Fruit fly (Drosophila melanogaster): Measurements from ENCODE around the gene Pura.
A peak's percentile ranks its signal among the peaks of the same experiment; 100 is the strongest.

Gene Pura

dm6 chr3L:7634743-7635469 lies 42.0 kb downstream of the Pura start:
- TF ChIP-seq lola (GFP tag; optimal IDR thresholded peaks at IDR 0.05) (no peak), Myc (optimal IDR thresholded peaks at IDR 0.05) (no peak), psq (GFP tag; optimal IDR thresholded peaks at IDR 0.05) (no peak), Dif (GFP tag; optimal IDR thresholded peaks at IDR 0.05; ENCODE audit: partially characterized antibody) (no peak), dl (GFP tag; optimal IDR thresholded peaks at IDR 0.05; ENCODE audit: insufficient read depth in 1 of 2, partially characterized antibody in 2 of 2) (no peak), Jra (GFP tag; optimal IDR thresholded peaks at IDR 0.05) (no peak), dmrt93B (GFP tag; optimal IDR thresholded peaks at IDR 0.05) (no peak), fru (GFP tag; optimal IDR thresholded peaks at IDR 0.05) (no peak), ey (GFP tag; optimal IDR thresholded peaks at IDR 0.05) (no peak), GATAd (GFP tag; optimal IDR thresholded peaks at IDR 0.05) (no peak), Sp1 (GFP tag; optimal IDR thresholded peaks at IDR 0.05) (no peak), Hr78 (GFP tag; optimal IDR thresholded peaks at IDR 0.05) (no peak), usp (GFP tag; optimal IDR thresholded peaks at IDR 0.05) (no peak), Rel (GFP tag; optimal IDR thresholded peaks at IDR 0.05) (no peak), Rel (tag; optimal IDR thresholded peaks at IDR 0.05) (no peak), h (GFP tag; optimal IDR thresholded peaks at IDR 0.05) (no peak), sage (GFP tag; optimal IDR thresholded peaks at IDR 0.05) (no peak), Dfd (GFP tag; optimal IDR thresholded peaks at IDR 0.05) (no peak), Hr83 (GFP tag; optimal IDR thresholded peaks at IDR 0.05; ENCODE audit: poor library complexity, severe bottlenecking) (no peak), woc (GFP tag; optimal IDR thresholded peaks at IDR 0.05) (no peak), sv (GFP tag; optimal IDR thresholded peaks at IDR 0.05) (no peak)

dm6 chr3L:7639533-7639932 lies 46.6 kb downstream of the Pura start:
- TF ChIP-seq brk (GFP tag; optimal IDR thresholded peaks at IDR 0.05) = no peak
- no peak for TF ChIP-seq N (GFP tag; optimal IDR thresholded peaks at IDR 0.05)
- no peak for TF ChIP-seq usp (GFP tag; optimal IDR thresholded peaks at IDR 0.05)
- peak; percentile 17 for TF ChIP-seq Dif (GFP tag; optimal IDR thresholded peaks at IDR 0.05; ENCODE audit: partially characterized antibody)
- no peak for TF ChIP-seq Hnf4 (GFP tag; optimal IDR thresholded peaks at IDR 0.05)
- TF ChIP-seq pan (optimal IDR thresholded peaks at IDR 0.05) = no peak

dm6 chr3L:7640297-7640696 lies 47.4 kb downstream of the Pura start, which contains the start of gene Urm1:
Urm1 (minus strand) TSS chr3L:7640446.
- TF ChIP-seq HLH106 (tag; optimal IDR thresholded peaks at IDR 0.05) = no peak
- no peak for TF ChIP-seq tai (GFP tag; optimal IDR thresholded peaks at IDR 0.05)
- no peak for TF ChIP-seq woc (GFP tag; optimal IDR thresholded peaks at IDR 0.05)
- TF ChIP-seq GATAd (GFP tag; optimal IDR thresholded peaks at IDR 0.05) = no peak
- no peak for TF ChIP-seq dl (GFP tag; optimal IDR thresholded peaks at IDR 0.05; ENCODE audit: insufficient read depth in 1 of 2, partially characterized antibody in 2 of 2)
- no peak for TF ChIP-seq Sp1 (GFP tag; optimal IDR thresholded peaks at IDR 0.05)
- TF ChIP-seq rgr (GFP tag; optimal IDR thresholded peaks at IDR 0.05) = no peak
- no peak for TF ChIP-seq OdsH (GFP tag; optimal IDR thresholded peaks at IDR 0.05)
- no peak for TF ChIP-seq brk (GFP tag; optimal IDR thresholded peaks at IDR 0.05)
- no peak for TF ChIP-seq sage (GFP tag; optimal IDR thresholded peaks at IDR 0.05)
- no peak for TF ChIP-seq Rel (GFP tag; optimal IDR thresholded peaks at IDR 0.05)
- TF ChIP-seq Rel (tag; optimal IDR thresholded peaks at IDR 0.05) = no peak
- TF ChIP-seq h (GFP tag; optimal IDR thresholded peaks at IDR 0.05) = no peak
- TF ChIP-seq jim (GFP tag; optimal IDR thresholded peaks at IDR 0.05) = no peak

dm6 chr3L:7641467-7641866 lies 48.6 kb downstream of the Pura start, which contains the start of gene CG7506:
CG7506 (minus strand) TSS chr3L:7641648.
- TF ChIP-seq Jra (GFP tag; optimal IDR thresholded peaks at IDR 0.05) (no peak), CG9705 (GFP tag; optimal IDR thresholded peaks at IDR 0.05) (peak; percentile 16), Rel (GFP tag; optimal IDR thresholded peaks at IDR 0.05) (no peak), Rel (tag; optimal IDR thresholded peaks at IDR 0.05) (peak; percentile 7), dmrt93B (GFP tag; optimal IDR thresholded peaks at IDR 0.05) (peak; percentile 35), HLH106 (tag; optimal IDR thresholded peaks at IDR 0.05) (peak; percentile 20), fru (GFP tag; optimal IDR thresholded peaks at IDR 0.05) (no peak), rgr (GFP tag; optimal IDR thresholded peaks at IDR 0.05) (peak; percentile 21)

- no peak for TF ChIP-seq Sp1 (GFP tag; optimal IDR thresholded peaks at IDR 0.05)
- TF ChIP-seq usp (GFP tag; optimal IDR thresholded peaks at IDR 0.05) = no peak
- no peak for TF ChIP-seq HLH106 (tag; optimal IDR thresholded peaks at IDR 0.05)
- no peak for TF ChIP-seq Dif (GFP tag; optimal IDR thresholded peaks at IDR 0.05; ENCODE audit: partially characterized antibody)
- no peak for TF ChIP-seq Mio (GFP tag; optimal IDR thresholded peaks at IDR 0.05)
- no peak for TF ChIP-seq Rel (GFP tag; optimal IDR thresholded peaks at IDR 0.05)
- TF ChIP-seq Rel (tag; optimal IDR thresholded peaks at IDR 0.05) = no peak
- TF ChIP-seq fru (GFP tag; optimal IDR thresholded peaks at IDR 0.05) = no peak
- no peak for TF ChIP-seq h (GFP tag; optimal IDR thresholded peaks at IDR 0.05)
- no peak for TF ChIP-seq N (GFP tag; optimal IDR thresholded peaks at IDR 0.05)
- no peak for TF ChIP-seq Jra (GFP tag; optimal IDR thresholded peaks at IDR 0.05)
- TF ChIP-seq foxo (GFP tag; optimal IDR thresholded peaks at IDR 0.05) = no peak
- no peak for TF ChIP-seq brk (GFP tag; optimal IDR thresholded peaks at IDR 0.05)
- TF ChIP-seq Hr78 (GFP tag; optimal IDR thresholded peaks at IDR 0.05) = no peak
- TF ChIP-seq rgr (GFP tag; optimal IDR thresholded peaks at IDR 0.05) = no peak
- no peak for TF ChIP-seq CrebA (GFP tag; optimal IDR thresholded peaks at IDR 0.05; ENCODE audit: borderline replicate concordance)
- TF ChIP-seq Abd-B (GFP tag; optimal IDR thresholded peaks at IDR 0.05) = no peak
- no peak for TF ChIP-seq OdsH (GFP tag; optimal IDR thresholded peaks at IDR 0.05)
- no peak for TF ChIP-seq sage (GFP tag; optimal IDR thresholded peaks at IDR 0.05)
Measured at dm6 chr3L:7643562-7643961, 50.7 kb downstream of the Pura start.

Data from whole organism, wandering third instar larva.